Fruit fly (Drosophila melanogaster): ENCODE results near the gene skd.

DNA sequence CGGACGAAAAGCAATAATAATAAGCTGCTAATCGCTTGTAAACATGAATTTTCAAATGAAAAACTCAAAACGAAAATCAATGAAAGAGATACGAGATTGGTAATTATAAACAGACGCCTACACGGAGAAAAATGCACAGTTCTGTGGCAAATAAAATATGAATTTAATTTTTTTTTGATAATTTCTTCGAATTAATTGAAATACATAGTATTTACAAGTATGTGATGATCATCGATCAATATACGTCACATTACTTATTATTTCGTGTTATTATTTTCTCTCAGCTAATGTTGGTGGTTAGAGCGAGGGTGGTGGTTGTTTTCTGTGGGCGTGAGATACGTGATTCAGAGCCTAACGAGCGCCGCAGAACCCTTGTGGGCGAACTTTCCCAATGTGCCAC, 26.5 kb upstream of the skd start:
- TF ChIP-seq h (optimal IDR thresholded peaks at IDR 0.05), result no peak
- TF ChIP-seq ttk (optimal IDR thresholded peaks at IDR 0.05), result no peak

Measured in Kc167 (cell line).